Worm (Caenorhabditis elegans): ENCODE measurements around the gene C35B8.3.

The C35B8.3 gene

ce11 chrX:9237708-9238107 lies 24.0 kb downstream of the C35B8.3 start:
- no peak for TF ChIP-seq dao-5 (tag; optimal IDR thresholded peaks at IDR 0.05)
- no peak for TF ChIP-seq W03F9.2 (tag; optimal IDR thresholded peaks at IDR 0.05)
- TF ChIP-seq him-1 (tag; optimal IDR thresholded peaks at IDR 0.05): no peak

ce11 chrX:9238692-9239091 lies 25.0 kb downstream of the C35B8.3 start:
- TF ChIP-seq dao-5 (tag; optimal IDR thresholded peaks at IDR 0.05) (peak; percentile 13), W03F9.2 (tag; optimal IDR thresholded peaks at IDR 0.05) (no peak), him-1 (tag; optimal IDR thresholded peaks at IDR 0.05) (no peak)

DNA sequence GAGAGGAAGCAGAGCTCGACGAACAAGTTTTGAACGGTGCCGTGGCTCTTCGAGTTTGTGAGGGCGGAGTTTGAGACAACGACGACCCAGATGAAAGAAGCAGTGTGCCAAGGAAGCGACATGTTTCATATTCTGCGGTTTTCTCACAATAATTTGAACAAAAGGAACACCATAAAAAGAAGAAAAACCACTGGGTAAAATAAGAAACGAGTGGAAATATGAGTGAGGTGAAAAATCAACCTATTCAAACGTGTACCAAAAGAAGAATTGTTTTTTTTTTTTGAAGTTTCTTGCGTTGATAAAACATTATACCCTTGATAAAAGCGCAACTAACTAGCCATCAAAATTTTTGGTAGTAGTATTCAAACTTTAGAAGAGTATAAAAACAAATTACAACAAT lies 28.4 kb downstream of the C35B8.3 start, which contains the start of gene lgc-4:
Gene lgc-4 (minus strand): TSS at position 101 of the 400 bp plus-strand sequence.
- TF ChIP-seq dao-5 (tag; optimal IDR thresholded peaks at IDR 0.05): no peak
- no peak for TF ChIP-seq W03F9.2 (tag; optimal IDR thresholded peaks at IDR 0.05)
- no peak for TF ChIP-seq him-1 (tag; optimal IDR thresholded peaks at IDR 0.05)

DNA sequence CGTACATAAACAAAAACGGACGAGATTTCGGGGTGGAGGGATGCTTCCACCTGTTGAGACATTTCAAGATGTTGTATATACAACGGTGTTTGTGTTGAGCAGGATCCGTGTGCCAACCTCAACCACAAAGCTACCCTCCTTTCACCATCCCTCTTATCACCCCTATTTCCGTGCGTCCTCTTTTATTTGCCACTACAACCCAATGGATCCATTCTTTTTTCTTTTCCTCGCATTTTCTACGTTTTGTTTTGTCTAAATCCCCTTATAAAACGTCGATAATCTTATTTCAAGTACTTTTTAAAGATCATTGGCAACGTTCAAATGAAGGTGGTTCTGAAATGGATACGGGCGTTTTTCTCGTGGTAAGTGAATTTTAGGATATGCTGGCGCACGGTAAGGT lies 29.5 kb downstream of the C35B8.3 start, which contains the start of gene gpa-12:
Gene gpa-12 (plus strand): TSS at position 301 of the 400 bp plus-strand sequence.
- TF ChIP-seq dao-5 (tag; optimal IDR thresholded peaks at IDR 0.05): no peak
- no peak for TF ChIP-seq W03F9.2 (tag; optimal IDR thresholded peaks at IDR 0.05)
- TF ChIP-seq him-1 (tag; optimal IDR thresholded peaks at IDR 0.05): no peak

DNA sequence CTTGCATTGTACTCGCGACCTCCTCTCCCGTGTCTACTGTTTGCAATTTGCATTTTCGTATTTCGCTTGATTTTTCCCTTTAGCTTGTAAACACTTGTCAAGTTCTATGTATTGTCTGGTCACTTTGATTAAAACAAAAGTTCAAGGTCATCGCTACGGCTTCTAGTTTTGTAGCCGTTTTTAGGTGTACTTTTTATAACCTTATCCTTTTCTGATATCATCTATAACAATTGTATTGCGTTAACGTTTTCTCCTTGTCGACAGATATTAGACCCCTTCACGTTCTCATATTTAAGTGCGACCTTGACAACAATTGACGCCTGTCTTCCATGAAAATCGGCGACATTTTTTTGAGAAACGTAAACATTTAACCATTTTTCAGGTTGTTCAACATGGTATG lies 32.9 kb downstream of the C35B8.3 start:
- TF ChIP-seq him-1 (tag; optimal IDR thresholded peaks at IDR 0.05) (no peak), W03F9.2 (tag; optimal IDR thresholded peaks at IDR 0.05) (no peak)

DNA sequence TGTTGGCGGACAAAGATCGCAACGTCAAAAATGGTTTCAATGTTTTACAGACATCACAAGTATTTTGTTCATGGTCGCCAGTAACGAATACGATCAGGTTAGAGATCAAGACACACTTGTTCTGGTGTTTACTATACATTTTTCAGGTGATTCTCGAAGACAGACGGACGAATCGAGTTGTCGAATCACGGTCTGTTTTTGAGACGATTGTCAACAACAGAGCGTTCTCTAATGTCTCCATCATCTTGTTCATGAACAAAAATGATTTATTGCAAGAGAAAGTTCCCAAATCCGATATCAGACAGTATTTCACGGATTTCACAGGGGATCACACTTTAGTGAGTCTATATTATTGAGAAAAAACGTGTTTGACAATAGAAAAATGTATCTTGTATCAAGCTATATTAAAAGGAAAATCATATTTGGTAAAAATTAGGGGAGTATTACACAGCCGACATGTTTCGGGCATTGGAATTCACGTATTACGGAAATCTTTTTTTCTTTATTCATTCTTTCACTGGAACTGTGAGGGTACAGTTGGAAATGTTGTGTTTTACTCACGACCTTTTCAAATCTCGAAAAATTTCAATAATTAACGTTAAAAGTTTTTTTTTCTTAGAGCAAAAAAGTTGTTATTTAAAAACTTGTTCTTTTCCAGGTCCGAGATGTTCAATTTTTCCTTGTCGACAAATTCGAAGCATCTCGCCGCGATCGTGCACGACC lies 34.5 kb downstream of the C35B8.3 start:
- TF ChIP-seq dao-5 (tag; optimal IDR thresholded peaks at IDR 0.05) (no peak), him-1 (tag; optimal IDR thresholded peaks at IDR 0.05) (no peak), W03F9.2 (tag; optimal IDR thresholded peaks at IDR 0.05) (no peak)

DNA sequence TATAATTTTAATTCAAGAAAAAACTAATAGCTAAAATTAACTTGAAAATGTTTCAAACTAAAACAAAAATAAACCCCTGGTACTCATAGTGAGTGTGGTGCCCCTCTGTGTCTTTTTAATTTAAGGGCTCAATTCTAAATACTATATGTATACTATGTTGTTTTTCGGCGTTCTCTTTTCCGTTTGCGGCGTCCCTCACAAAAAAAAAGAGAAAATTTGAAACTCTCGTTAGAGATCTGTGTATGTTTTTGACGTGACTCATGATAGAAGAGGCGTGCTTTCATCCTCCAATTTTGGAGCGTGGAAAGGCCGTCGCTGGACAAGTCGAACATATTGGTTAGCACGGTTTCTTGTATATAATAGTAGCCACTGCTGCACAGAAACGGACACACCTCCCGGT lies 37.8 kb downstream of the C35B8.3 start, which contains the start of gene pes-8:
Gene pes-8 (plus strand): TSS at position 301 of the 400 bp plus-strand sequence.
- TF ChIP-seq dao-5 (tag; optimal IDR thresholded peaks at IDR 0.05): no peak
- TF ChIP-seq him-1 (tag; optimal IDR thresholded peaks at IDR 0.05): no peak
- TF ChIP-seq W03F9.2 (tag; optimal IDR thresholded peaks at IDR 0.05): no peak

DNA sequence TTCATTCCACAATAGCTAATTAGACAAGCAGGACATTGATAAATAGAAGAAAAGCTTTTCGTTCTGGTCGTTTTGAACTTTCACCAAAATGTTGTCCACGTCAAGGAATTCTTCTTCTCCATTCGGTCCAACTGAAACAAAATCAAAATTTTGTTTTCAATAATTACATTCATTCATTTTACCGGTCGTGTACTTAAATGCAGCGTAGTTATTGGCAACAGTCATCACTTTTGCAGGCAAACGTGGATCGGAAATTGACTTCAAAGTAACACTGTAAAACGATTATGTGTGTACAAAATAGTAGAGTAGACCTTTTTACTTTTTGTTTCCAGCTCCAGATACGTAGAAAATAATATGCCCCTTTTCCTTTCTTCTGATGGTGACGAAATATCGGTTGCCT lies 42.3 kb downstream of the C35B8.3 start:
- TF ChIP-seq dao-5 (tag; optimal IDR thresholded peaks at IDR 0.05) (no peak), W03F9.2 (tag; optimal IDR thresholded peaks at IDR 0.05) (no peak), him-1 (tag; optimal IDR thresholded peaks at IDR 0.05) (no peak)

DNA sequence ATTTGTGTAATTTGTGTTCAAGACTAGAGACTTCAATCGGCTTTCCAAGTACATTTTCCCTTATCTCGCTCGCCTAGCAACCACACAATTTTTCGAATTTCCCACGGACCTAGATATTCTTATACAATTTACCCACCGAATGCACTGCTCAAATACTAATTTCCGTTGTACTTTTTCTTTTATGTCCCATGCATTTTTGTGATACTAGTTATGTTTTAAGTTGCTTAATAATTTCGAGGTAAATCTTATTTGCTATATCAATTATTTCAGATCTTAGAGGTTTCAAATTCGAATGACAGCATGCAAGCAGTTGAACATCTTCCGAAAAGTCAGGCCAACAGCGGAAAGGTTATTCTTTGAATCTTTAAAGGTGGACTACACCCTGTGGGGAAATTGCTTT lies 45.8 kb downstream of the C35B8.3 start, which contains the start of gene F18G5.1:
Gene F18G5.1 (plus strand): TSS at position 301 of the 400 bp plus-strand sequence.
- TF ChIP-seq him-1 (tag; optimal IDR thresholded peaks at IDR 0.05): no peak
- no peak for TF ChIP-seq W03F9.2 (tag; optimal IDR thresholded peaks at IDR 0.05)
- TF ChIP-seq dao-5 (tag; optimal IDR thresholded peaks at IDR 0.05): no peak

- TF ChIP-seq him-1 (tag; optimal IDR thresholded peaks at IDR 0.05) (no peak), W03F9.2 (tag; optimal IDR thresholded peaks at IDR 0.05) (no peak), dao-5 (tag; optimal IDR thresholded peaks at IDR 0.05) (no peak)
Measured at ce11 chrX:9261626-9262189, 48.0 kb downstream of the C35B8.3 start.

ce11 chrX:9264231-9264630 lies 50.5 kb downstream of the C35B8.3 start, which contains the start of gene F18G5.6:
F18G5.6 (minus strand) TSS chrX:9264331.
- TF ChIP-seq W03F9.2 (tag; optimal IDR thresholded peaks at IDR 0.05) (no peak), dao-5 (tag; optimal IDR thresholded peaks at IDR 0.05) (no peak), him-1 (tag; optimal IDR thresholded peaks at IDR 0.05) (no peak)

ce11 chrX:9264636-9265035 lies 50.9 kb downstream of the C35B8.3 start:
- TF ChIP-seq him-1 (tag; optimal IDR thresholded peaks at IDR 0.05) (no peak), dao-5 (tag; optimal IDR thresholded peaks at IDR 0.05) (no peak), W03F9.2 (tag; optimal IDR thresholded peaks at IDR 0.05) (no peak)

Measured in whole organism, L4/young adult.